Worm (Caenorhabditis elegans) whole organism, late embryonic: Measurements from ENCODE around the gene C29F9.9.

ENCODE experiments used
- C08G9.2 ChIP-seq: sonication (generic microtip); optimal IDR thresholded peaks from 2 replicates; lab custom pipeline; 2016; ENCODE audit warnings: mild to moderate bottlenecking, missing genetic modification characterization, moderate library complexity, missing compliant biosample characterization
- K09A11.1 ChIP-seq: sonication (generic microtip); optimal IDR thresholded peaks from 2 replicates; lab custom pipeline; 2017; ENCODE audit warnings: antibody characterized with exemption, mild to moderate bottlenecking, missing genetic modification characterization, missing compliant biosample characterization; ENCODE audit not compliant: insufficient read depth
- ceh-14 ChIP-seq: sonication (generic microtip); optimal IDR thresholded peaks from 2 replicates; lab custom pipeline; 2016; ENCODE audit warnings: missing genotype, missing genetic modification characterization, missing compliant biosample characterization
- ceh-2 ChIP-seq: sonication (generic microtip); optimal IDR thresholded peaks from 2 replicates; lab custom pipeline; 2016; ENCODE audit warnings: missing genotype, missing genetic modification characterization, missing compliant biosample characterization
- ceh-31 ChIP-seq: sonication (generic microtip); optimal IDR thresholded peaks from 2 replicates; lab custom pipeline; 2016; ENCODE audit warnings: missing genetic modification characterization, missing compliant biosample characterization
- ceh-34 ChIP-seq: sonication (generic microtip); optimal IDR thresholded peaks from 2 replicates; lab custom pipeline; 2016; ENCODE audit warnings: mild to moderate bottlenecking, missing genetic modification characterization, missing compliant biosample characterization
- ceh-45 ChIP-seq: fragments of 200-800 bp; sonication (Bioruptor generic); IDR thresholded peaks from 2 replicates; pipeline ENCODE4 v1.3.6; 2022; ENCODE audit warnings: missing genetic modification reagents, missing genetic modification characterization, missing compliant biosample characterization
- ceh-48 ChIP-seq: sonication (generic microtip); optimal IDR thresholded peaks from 2 replicates; lab custom pipeline; 2016; ENCODE audit warnings: missing genetic modification characterization, inconsistent platforms, missing compliant biosample characterization
- ceh-6 ChIP-seq: fragments of 200-800 bp; sonication (Bioruptor generic); optimal IDR thresholded peaks from 2 replicates; lab custom pipeline; 2018; ENCODE audit warnings: mild to moderate bottlenecking, missing genetic modification characterization, missing compliant biosample characterization
- ceh-9 ChIP-seq: sonication (generic microtip); optimal IDR thresholded peaks from 2 replicates; lab custom pipeline; 2016; ENCODE audit warnings: mild to moderate bottlenecking, missing genetic modification characterization, inconsistent platforms, missing compliant biosample characterization
- dmd-4 ChIP-seq: sonication (generic microtip); optimal IDR thresholded peaks from 2 replicates; lab custom pipeline; 2016; ENCODE audit warnings: borderline replicate concordance, missing genetic modification characterization, missing compliant biosample characterization
- dve-1 ChIP-seq: sonication (generic microtip); optimal IDR thresholded peaks from 2 replicates; lab custom pipeline; 2017; ENCODE audit warnings: antibody characterized with exemption, mild to moderate bottlenecking, missing genetic modification characterization, missing compliant biosample characterization
- ets-4 ChIP-seq: sonication (generic microtip); optimal IDR thresholded peaks from 2 replicates; lab custom pipeline; 2016; ENCODE audit warnings: missing genetic modification characterization, missing compliant biosample characterization
- eyg-1 ChIP-seq: sonication (generic microtip); optimal IDR thresholded peaks from 2 replicates; lab custom pipeline; 2016; ENCODE audit warnings: missing genotype, missing genetic modification characterization, missing compliant biosample characterization
- gmeb-2 ChIP-seq: sonication (generic microtip); optimal IDR thresholded peaks from 2 replicates; lab custom pipeline; 2016; ENCODE audit warnings: missing genetic modification characterization, inconsistent platforms, missing compliant biosample characterization
- hlh-13 ChIP-seq: fragments of 200-800 bp; sonication (Bioruptor generic); optimal IDR thresholded peaks from 2 replicates; lab custom pipeline; 2018; ENCODE audit warnings: mild to moderate bottlenecking, missing genetic modification characterization, missing compliant biosample characterization
- hlh-15 ChIP-seq: sonication (generic microtip); optimal IDR thresholded peaks from 2 replicates; lab custom pipeline; 2016; ENCODE audit warnings: missing genetic modification characterization, missing compliant biosample characterization
- lim-6 ChIP-seq: sonication (generic microtip); optimal IDR thresholded peaks from 2 replicates; lab custom pipeline; 2016; ENCODE audit warnings: missing genetic modification characterization, missing compliant biosample characterization
- nfya-1 ChIP-seq: sonication (generic microtip); optimal IDR thresholded peaks from 2 replicates; lab custom pipeline; 2017; ENCODE audit warnings: missing genetic modification characterization, mild to moderate bottlenecking, missing compliant biosample characterization, antibody characterized with exemption, moderate library complexity
- npax-4 ChIP-seq: sonication (generic microtip); optimal IDR thresholded peaks from 2 replicates; lab custom pipeline; 2016; ENCODE audit warnings: missing genetic modification characterization, missing compliant biosample characterization
- pag-3 ChIP-seq: sonication (generic microtip); optimal IDR thresholded peaks from 2 replicates; lab custom pipeline; 2016; ENCODE audit warnings: missing compliant biosample characterization, missing genetic modification characterization, borderline replicate concordance
- pax-1 ChIP-seq: fragments of 150-350 bp; optimal IDR thresholded peaks from 2 replicates; lab custom pipeline; 2014; ENCODE audit warnings: missing biosample characterization, missing genetic modification characterization
- pha-4 ChIP-seq: fragments of 150-350 bp; optimal IDR thresholded peaks from 2 replicates; lab custom pipeline; 2018; ENCODE audit warnings: missing biosample characterization, missing genetic modification reagents, missing genetic modification characterization
- pqm-1 ChIP-seq: sonication (generic microtip); optimal IDR thresholded peaks from 2 replicates; lab custom pipeline; 2016; ENCODE audit warnings: missing genetic modification characterization, missing compliant biosample characterization
- ref-2 ChIP-seq: sonication (generic microtip); optimal IDR thresholded peaks from 2 replicates; lab custom pipeline; 2016; ENCODE audit warnings: missing genetic modification characterization, missing compliant biosample characterization
- sdc-2 ChIP-seq: sonication (generic microtip); optimal IDR thresholded peaks from 2 replicates; lab custom pipeline; 2016; ENCODE audit warnings: missing genotype, missing genetic modification characterization, missing compliant biosample characterization
- sox-4 ChIP-seq: sonication (generic microtip); optimal IDR thresholded peaks from 2 replicates; lab custom pipeline; 2017; ENCODE audit warnings: mild to moderate bottlenecking, missing genetic modification characterization, inconsistent platforms, missing compliant biosample characterization
- tbx-2 ChIP-seq: sonication (generic microtip); optimal IDR thresholded peaks from 2 replicates; lab custom pipeline; 2016; ENCODE audit warnings: missing genetic modification characterization, missing compliant biosample characterization
- unc-3 ChIP-seq, 2 experiments: fragments of 200-800 bp in 1 of 2; sonication (Bioruptor generic) in 1 of 2; sonication (generic microtip) in 1 of 2; conservative IDR thresholded peaks in 1 of 2; optimal IDR thresholded peaks in 1 of 2; 2 replicates each; pipeline versions ENCODE4 v1.3.6 to Lab custom; 2016 to 2022; ENCODE audit warnings: missing compliant biosample characterization in 2 of 2, missing genetic modification characterization in 2 of 2, missing genetic modification reagents in 1 of 2
- unc-42 ChIP-seq: sonication (generic microtip); optimal IDR thresholded peaks from 2 replicates; lab custom pipeline; 2016; ENCODE audit warnings: missing genotype, missing genetic modification characterization, missing compliant biosample characterization
- unc-55 ChIP-seq: sonication (generic microtip); optimal IDR thresholded peaks from 2 replicates; lab custom pipeline; 2017; ENCODE audit warnings: missing biosample characterization, missing genetic modification reagents, missing genetic modification characterization
- zip-5 ChIP-seq: sonication (generic microtip); optimal IDR thresholded peaks from 2 replicates; lab custom pipeline; 2016; ENCODE audit warnings: missing genetic modification characterization, missing compliant biosample characterization
- ztf-16 ChIP-seq: sonication (generic microtip); optimal IDR thresholded peaks from 2 replicates; lab custom pipeline; 2017; ENCODE audit warnings: missing genetic modification characterization, missing compliant biosample characterization

Gene C29F9.9

ce11 chrIII:140904-141303 is 42.2 kb upstream of the C29F9.9 start, which contains the start of gene fbxb-81:
fbxb-81 (minus strand) TSS chrIII:141217.
- TF ChIP-seq dve-1, result no peak
- TF ChIP-seq ceh-48 (tag; lab: Kevin White, UChicago), result no peak
- no peak for TF ChIP-seq ceh-9
- TF ChIP-seq K09A11.1 (tag; lab: Kevin White, UChicago), result no peak

ce11 chrIII:134194-134593 is 35.5 kb upstream of the C29F9.9 start, which contains the start of gene pals-25:
pals-25 (plus strand) TSS chrIII:134494.
- TF ChIP-seq lim-6 (tag; lab: Kevin White, UChicago) (no peak), unc-42 (tag; lab: Kevin White, UChicago) (no peak), tbx-2 (tag; lab: Kevin White, UChicago) (no peak), hlh-13 (GFP tag; lab: Kevin White, UChicago) (no peak), zip-5 (no peak), ets-4 (tag; lab: Kevin White, UChicago) (no peak), ztf-16 (tag; lab: Kevin White, UChicago) (no peak), sdc-2 (tag; lab: Kevin White, UChicago) (no peak), pqm-1 (tag; lab: Kevin White, UChicago) (no peak), dmd-4 (tag; lab: Kevin White, UChicago) (no peak), hlh-15 (tag; lab: Kevin White, UChicago) (no peak), pha-4 (no peak), C08G9.2 (tag; lab: Kevin White, UChicago) (no peak), eyg-1 (tag; lab: Kevin White, UChicago) (no peak), gmeb-2 (tag; lab: Kevin White, UChicago) (no peak), ceh-31 (tag; lab: Kevin White, UChicago) (no peak)

- TF ChIP-seq pag-3 (tag; lab: Kevin White, UChicago), result no peak
- no peak for TF ChIP-seq ceh-45 (GFP tag; lab: Robert Waterston, UW)
- TF ChIP-seq ceh-48 (tag; lab: Kevin White, UChicago), result no peak
- TF ChIP-seq eyg-1 (tag; lab: Kevin White, UChicago), result no peak
- TF ChIP-seq ceh-2 (tag; lab: Kevin White, UChicago), result no peak
- TF ChIP-seq, all 69 proteins: peak for 0
Observed at ce11 chrIII:132118-132517, 33.4 kb upstream of the C29F9.9 start, which contains the start of gene pals-22. pals-22 (plus strand) TSS chrIII:132418.

ce11 chrIII:131627-132026 is 32.9 kb upstream of the C29F9.9 start:
- TF ChIP-seq pax-1 (tag; lab: Kevin White, UChicago) (no peak), ceh-31 (tag; lab: Kevin White, UChicago) (peak; percentile 41), nfya-1 (tag; lab: Kevin White, UChicago) (peak; percentile 34), sox-4 (tag; lab: Kevin White, UChicago) (no peak), ceh-34 (tag; lab: Kevin White, UChicago) (peak; percentile 53), ceh-6 (GFP tag; lab: Kevin White, UChicago) (no peak), dmd-4 (tag; lab: Kevin White, UChicago) (no peak), unc-3 (GFP tag; conservative IDR thresholded peaks at IDR 0.05; lab: Robert Waterston, UW) (no peak), unc-3 (tag; optimal IDR thresholded peaks at IDR 0.05; lab: Kevin White, UChicago) (no peak), eyg-1 (tag; lab: Kevin White, UChicago) (no peak), dve-1 (no peak), unc-42 (tag; lab: Kevin White, UChicago) (peak; percentile 91), ref-2 (tag; lab: Kevin White, UChicago) (no peak), unc-55 (GFP tag; lab: Kevin White, UChicago) (no peak), lim-6 (tag; lab: Kevin White, UChicago) (peak; percentile 4), npax-4 (tag; lab: Kevin White, UChicago) (no peak), ceh-14 (peak; percentile 43)
